Worm (Caenorhabditis elegans) whole organism, mixed stage, embryonic: ENCODE data around the gene osm-9.

Source experiments
- M03D4.4 ChIP-seq: sonication (generic microtip); optimal IDR thresholded peaks from 2 replicates; lab custom pipeline; 2017; ENCODE audit warnings: mild to moderate bottlenecking, missing genetic modification characterization, missing compliant biosample characterization
- bed-3 ChIP-seq: fragments of 200-800 bp; sonication (Bioruptor generic); optimal IDR thresholded peaks from 3 replicates; lab custom pipeline; 2018; ENCODE audit warnings: mild to moderate bottlenecking, missing genetic modification characterization, moderate library complexity, missing compliant biosample characterization
- blmp-1 ChIP-seq: fragments of 150-350 bp; optimal IDR thresholded peaks from 2 replicates; lab custom pipeline; 2014; ENCODE audit warnings: missing biosample characterization, missing genetic modification characterization
- ceh-39 ChIP-seq: fragments of 150-350 bp; optimal IDR thresholded peaks from 2 replicates; lab custom pipeline; 2014; ENCODE audit warnings: missing biosample characterization, missing genetic modification characterization
- ceh-43 ChIP-seq: fragments of 200-800 bp; sonication (Bioruptor generic); optimal IDR thresholded peaks from 2 replicates; lab custom pipeline; 2018; ENCODE audit warnings: mild to moderate bottlenecking, missing genetic modification characterization, moderate library complexity, missing compliant biosample characterization
- ceh-83 ChIP-seq: fragments of 200-800 bp; sonication (Bioruptor generic); optimal IDR thresholded peaks from 2 replicates; lab custom pipeline; 2018; ENCODE audit warnings: mild to moderate bottlenecking, missing genetic modification characterization, missing compliant biosample characterization
- ces-1 ChIP-seq: fragments of 150-350 bp; optimal IDR thresholded peaks from 2 replicates; lab custom pipeline; 2014; ENCODE audit warnings: missing biosample characterization, missing genetic modification reagents, missing genetic modification characterization
- cnd-1 ChIP-seq: fragments of 200-800 bp; sonication (Bioruptor generic); optimal IDR thresholded peaks from 2 replicates; lab custom pipeline; 2018; ENCODE audit warnings: mild to moderate bottlenecking, missing genetic modification characterization, missing compliant biosample characterization
- drap-1 ChIP-seq: fragments of 200-800 bp; sonication (Bioruptor generic); optimal IDR thresholded peaks from 3 replicates; lab custom pipeline; 2018; ENCODE audit warnings: mild to moderate bottlenecking, missing genetic modification characterization, missing compliant biosample characterization
- elt-1 ChIP-seq: sonication (generic microtip); optimal IDR thresholded peaks from 2 replicates; lab custom pipeline; 2017; ENCODE audit warnings: missing genetic modification characterization, mild to moderate bottlenecking, missing compliant biosample characterization, antibody characterized with exemption, moderate library complexity, borderline replicate concordance; ENCODE audit not compliant: insufficient read depth
- elt-3 ChIP-seq: fragments of 150-350 bp; optimal IDR thresholded peaks from 2 replicates; lab custom pipeline; 2014; ENCODE audit warnings: missing biosample characterization, missing genetic modification characterization
- flh-1 ChIP-seq: fragments of 200-800 bp; sonication (Bioruptor generic); optimal IDR thresholded peaks from 2 replicates; lab custom pipeline; 2018; ENCODE audit warnings: mild to moderate bottlenecking, missing genetic modification characterization, moderate library complexity, missing compliant biosample characterization
- ham-2 ChIP-seq: fragments of 200-800 bp; sonication (Bioruptor generic); optimal IDR thresholded peaks from 2 replicates; lab custom pipeline; 2018; ENCODE audit warnings: mild to moderate bottlenecking, missing genetic modification characterization, missing compliant biosample characterization
- hlh-1 ChIP-seq: fragments of 150-350 bp; optimal IDR thresholded peaks from 2 replicates; lab custom pipeline; 2014; ENCODE audit warnings: missing biosample characterization, missing genetic modification reagents, missing genetic modification characterization
- lin-13 ChIP-seq: fragments of 150-350 bp; optimal IDR thresholded peaks from 2 replicates; lab custom pipeline; 2014; ENCODE audit warnings: missing biosample characterization, missing genetic modification characterization
- lin-32 ChIP-seq: fragments of 200-800 bp; sonication (Bioruptor generic); optimal IDR thresholded peaks from 2 replicates; lab custom pipeline; 2018; ENCODE audit warnings: mild to moderate bottlenecking, missing genetic modification characterization, missing compliant biosample characterization
- lsy-2 ChIP-seq: fragments of 150-350 bp; optimal IDR thresholded peaks from 2 replicates; lab custom pipeline; 2014; ENCODE audit warnings: missing biosample characterization, missing genetic modification characterization
- mab-5 ChIP-seq: fragments of 150-350 bp; optimal IDR thresholded peaks from 2 replicates; lab custom pipeline; 2014; ENCODE audit warnings: missing biosample characterization, missing genetic modification characterization
- mls-2 ChIP-seq: sonication (generic microtip); optimal IDR thresholded peaks from 2 replicates; lab custom pipeline; 2016; ENCODE audit warnings: mild to moderate bottlenecking, missing genetic modification characterization, moderate library complexity, missing compliant biosample characterization
- nhr-12 ChIP-seq: fragments of 150-350 bp; optimal IDR thresholded peaks from 2 replicates; lab custom pipeline; 2014; ENCODE audit warnings: missing biosample characterization, missing genetic modification characterization
- nhr-2 ChIP-seq: fragments of 150-350 bp; optimal IDR thresholded peaks from 2 replicates; lab custom pipeline; 2014; ENCODE audit warnings: missing biosample characterization, missing genetic modification characterization
- nhr-237 ChIP-seq: fragments of 150-350 bp; optimal IDR thresholded peaks from 2 replicates; lab custom pipeline; 2014; ENCODE audit warnings: missing biosample characterization, missing genetic modification characterization
- nhr-28 ChIP-seq: fragments of 150-350 bp; optimal IDR thresholded peaks from 2 replicates; lab custom pipeline; 2014; ENCODE audit warnings: missing biosample characterization, missing genetic modification characterization
- nhr-76 ChIP-seq: sonication (generic microtip); optimal IDR thresholded peaks from 2 replicates; lab custom pipeline; 2017; ENCODE audit warnings: missing biosample characterization, missing genetic modification characterization
- pha-4 ChIP-seq: fragments of 150-350 bp; optimal IDR thresholded peaks from 2 replicates; lab custom pipeline; 2018; ENCODE audit warnings: missing biosample characterization, missing genetic modification reagents, missing genetic modification characterization
- sem-2 ChIP-seq: fragments of 200-800 bp; sonication (Bioruptor generic); optimal IDR thresholded peaks from 2 replicates; lab custom pipeline; 2018; ENCODE audit warnings: mild to moderate bottlenecking, missing genetic modification characterization, missing compliant biosample characterization
- snpc-4 ChIP-seq: fragments of 150-350 bp; optimal IDR thresholded peaks from 2 replicates; lab custom pipeline; 2014; ENCODE audit warnings: missing biosample characterization, missing genetic modification characterization
- sptf-1 ChIP-seq: sonication (generic microtip); optimal IDR thresholded peaks from 2 replicates; lab custom pipeline; 2017; ENCODE audit warnings: mild to moderate bottlenecking, missing genetic modification characterization, moderate library complexity, missing compliant biosample characterization
- tbx-8 ChIP-seq: fragments of 200-800 bp; sonication (Bioruptor generic); optimal IDR thresholded peaks from 2 replicates; lab custom pipeline; 2018; ENCODE audit warnings: mild to moderate bottlenecking, missing genetic modification characterization, moderate library complexity, missing compliant biosample characterization
- unc-120 ChIP-seq: sonication (generic microtip); optimal IDR thresholded peaks from 2 replicates; lab custom pipeline; 2017; ENCODE audit warnings: missing genetic modification characterization, missing compliant biosample characterization; ENCODE audit not compliant: poor library complexity, severe bottlenecking
- unc-39 ChIP-seq: fragments of 150-350 bp; optimal IDR thresholded peaks from 2 replicates; lab custom pipeline; 2014; ENCODE audit warnings: missing biosample characterization, missing genetic modification characterization
- unc-62 ChIP-seq: fragments of 150-350 bp; optimal IDR thresholded peaks from 2 replicates; lab custom pipeline; 2014; ENCODE audit warnings: missing biosample characterization, missing genetic modification reagents, missing genetic modification characterization
- zip-8 ChIP-seq: fragments of 150-350 bp; optimal IDR thresholded peaks from 2 replicates; lab custom pipeline; 2014; ENCODE audit warnings: missing biosample characterization, missing genetic modification characterization
- ztf-11 ChIP-seq: fragments of 150-350 bp; optimal IDR thresholded peaks from 2 replicates; lab custom pipeline; 2014; ENCODE audit warnings: missing biosample characterization, missing genetic modification characterization

The osm-9 gene

ce11 chrIV:3551777-3552462 lies 5.3 kb downstream of the osm-9 start:
- TF ChIP-seq elt-1 (tag; lab: Kevin White, UChicago): no peak
- TF ChIP-seq nhr-76: no peak
- peak; percentile 72 for TF ChIP-seq ceh-83 (GFP tag; lab: Kevin White, UChicago)
- TF ChIP-seq nhr-2 (tag; lab: Kevin White, UChicago): no peak
- no peak for TF ChIP-seq ham-2 (GFP tag; lab: Kevin White, UChicago)
- TF ChIP-seq unc-120 (tag; lab: Kevin White, UChicago): peak; percentile 44
- no peak for TF ChIP-seq unc-39 (tag; lab: Kevin White, UChicago)
- TF ChIP-seq mls-2: peak; percentile 73
- peak; percentile 67 for TF ChIP-seq cnd-1 (tag; lab: Kevin White, UChicago)
- TF ChIP-seq elt-3: no peak
- TF ChIP-seq ceh-43 (GFP tag; lab: Kevin White, UChicago): peak; percentile 16
- peak; percentile 83 for TF ChIP-seq M03D4.4 (tag; lab: Kevin White, UChicago)
- no peak for TF ChIP-seq mab-5 (tag; lab: Kevin White, UChicago)
- no peak for TF ChIP-seq nhr-237
- TF ChIP-seq lin-13: no peak
- TF ChIP-seq blmp-1: no peak
- TF ChIP-seq lin-32 (GFP tag; lab: Kevin White, UChicago): peak; percentile 8
- TF ChIP-seq bed-3 (GFP tag; lab: Kevin White, UChicago): peak; percentile 25
- TF ChIP-seq sem-2 (GFP tag; lab: Kevin White, UChicago): peak; percentile 60
- TF ChIP-seq ces-1: no peak
- TF ChIP-seq ztf-11 (tag; lab: Kevin White, UChicago): no peak
- TF ChIP-seq ceh-39 (tag; lab: Kevin White, UChicago): no peak
- TF ChIP-seq nhr-28 (tag; lab: Kevin White, UChicago): no peak
- TF ChIP-seq sptf-1: peak; percentile 72
- TF ChIP-seq flh-1: peak; percentile 59
- no peak for TF ChIP-seq hlh-1 (tag; lab: Kevin White, UChicago)
- TF ChIP-seq snpc-4 (tag; lab: Kevin White, UChicago): no peak
- TF ChIP-seq drap-1 (GFP tag; lab: Kevin White, UChicago): peak; percentile 58
- peak; percentile 40 for TF ChIP-seq tbx-8 (GFP tag; lab: Kevin White, UChicago)

ce11 chrIV:3548315-3548714 lies 8.9 kb downstream of the osm-9 start:
- TF ChIP-seq elt-3 (no peak), drap-1 (GFP tag; lab: Kevin White, UChicago) (no peak)

- TF ChIP-seq drap-1 (GFP tag; lab: Kevin White, UChicago) (no peak), nhr-28 (tag; lab: Kevin White, UChicago) (no peak), elt-1 (tag; lab: Kevin White, UChicago) (no peak), pha-4 (tag; lab: Kevin White, UChicago) (no peak), ham-2 (GFP tag; lab: Kevin White, UChicago) (no peak), hlh-1 (tag; lab: Kevin White, UChicago) (no peak), mab-5 (tag; lab: Kevin White, UChicago) (no peak), unc-62 (GFP tag; lab: Kevin White, UChicago) (no peak), lin-13 (no peak), lsy-2 (tag; lab: Kevin White, UChicago) (no peak), blmp-1 (no peak), unc-120 (tag; lab: Kevin White, UChicago) (no peak), sptf-1 (no peak), sem-2 (GFP tag; lab: Kevin White, UChicago) (no peak), nhr-237 (no peak), ceh-39 (tag; lab: Kevin White, UChicago) (no peak), zip-8 (tag; lab: Kevin White, UChicago) (no peak), ceh-43 (GFP tag; lab: Kevin White, UChicago) (no peak)
Observed at ce11 chrIV:3547500-3547899, 9.7 kb downstream of the osm-9 start, which contains the start of gene nstp-6. TSS of gene nstp-6 (minus strand) at chrIV:3547600.

- TF ChIP-seq unc-62 (GFP tag; lab: Kevin White, UChicago): no peak
- no peak for TF ChIP-seq ceh-39 (tag; lab: Kevin White, UChicago)
- TF ChIP-seq nhr-12 (tag; lab: Kevin White, UChicago): no peak
- TF ChIP-seq sptf-1: no peak
- TF ChIP-seq mab-5 (tag; lab: Kevin White, UChicago): no peak
- no peak for TF ChIP-seq M03D4.4 (tag; lab: Kevin White, UChicago)
- TF ChIP-seq ztf-11 (tag; lab: Kevin White, UChicago): no peak
- TF ChIP-seq nhr-2 (tag; lab: Kevin White, UChicago): no peak
Observed at ce11 chrIV:3545060-3545459, 12.2 kb downstream of the osm-9 start.
